Fruit fly (Drosophila melanogaster): ENCODE data around the gene sina.

The sina gene

dm6 chr3L:16872487-16872955 is 19.0 kb downstream of the sina start (continued):
- TF ChIP-seq Mio (GFP tag; optimal IDR thresholded peaks at IDR 0.05) (no peak), psq (GFP tag; optimal IDR thresholded peaks at IDR 0.05) (peak; percentile 25), pan (optimal IDR thresholded peaks at IDR 0.05) (no peak), dl (GFP tag; optimal IDR thresholded peaks at IDR 0.05; ENCODE audit: insufficient read depth in 1 of 2, partially characterized antibody in 2 of 2) (no peak), OdsH (GFP tag; optimal IDR thresholded peaks at IDR 0.05) (peak; percentile 47), Sp1 (GFP tag; optimal IDR thresholded peaks at IDR 0.05) (no peak), CG32264 (GFP tag; optimal IDR thresholded peaks at IDR 0.05) (no peak), Vsx2 (GFP tag; optimal IDR thresholded peaks at IDR 0.05; ENCODE audit: partially characterized antibody) (no peak)

dm6 chr3L:16873127-16873543 is 19.6 kb downstream of the sina start:
- TF ChIP-seq Myc (optimal IDR thresholded peaks at IDR 0.05) (no peak), woc (GFP tag; optimal IDR thresholded peaks at IDR 0.05) (no peak), Vsx2 (GFP tag; optimal IDR thresholded peaks at IDR 0.05; ENCODE audit: partially characterized antibody) (no peak), br (GFP tag; optimal IDR thresholded peaks at IDR 0.05) (no peak), sv (GFP tag; optimal IDR thresholded peaks at IDR 0.05) (no peak), fru (GFP tag; optimal IDR thresholded peaks at IDR 0.05) (no peak), dsf (GFP tag; optimal IDR thresholded peaks at IDR 0.05; ENCODE audit: borderline replicate concordance) (no peak), Sp1 (GFP tag; optimal IDR thresholded peaks at IDR 0.05) (no peak), HLH106 (tag; optimal IDR thresholded peaks at IDR 0.05) (no peak), Dif (GFP tag; optimal IDR thresholded peaks at IDR 0.05; ENCODE audit: partially characterized antibody) (no peak)

- TF ChIP-seq woc (GFP tag; optimal IDR thresholded peaks at IDR 0.05) (no peak), fru (GFP tag; optimal IDR thresholded peaks at IDR 0.05) (no peak)
Observed at dm6 chr3L:16873679-16874078, 20.1 kb downstream of the sina start.

dm6 chr3L:16875484-16875883 is 21.9 kb downstream of the sina start:
- TF ChIP-seq tai (GFP tag; optimal IDR thresholded peaks at IDR 0.05) (no peak), Mio (GFP tag; optimal IDR thresholded peaks at IDR 0.05) (no peak), usp (GFP tag; optimal IDR thresholded peaks at IDR 0.05) (no peak), Vsx2 (GFP tag; optimal IDR thresholded peaks at IDR 0.05; ENCODE audit: partially characterized antibody) (peak; percentile 60), Rel (GFP tag; optimal IDR thresholded peaks at IDR 0.05) (no peak), Rel (tag; optimal IDR thresholded peaks at IDR 0.05) (no peak), dmrt93B (GFP tag; optimal IDR thresholded peaks at IDR 0.05) (no peak), CG32264 (GFP tag; optimal IDR thresholded peaks at IDR 0.05) (no peak), Hnf4 (GFP tag; optimal IDR thresholded peaks at IDR 0.05) (no peak), OdsH (GFP tag; optimal IDR thresholded peaks at IDR 0.05) (no peak), dsf (GFP tag; optimal IDR thresholded peaks at IDR 0.05; ENCODE audit: borderline replicate concordance) (no peak), Dif (GFP tag; optimal IDR thresholded peaks at IDR 0.05; ENCODE audit: partially characterized antibody) (peak; percentile 22), CrebA (GFP tag; optimal IDR thresholded peaks at IDR 0.05; ENCODE audit: borderline replicate concordance) (no peak), psq (GFP tag; optimal IDR thresholded peaks at IDR 0.05) (no peak), lola (GFP tag; optimal IDR thresholded peaks at IDR 0.05) (peak; percentile 90), sage (GFP tag; optimal IDR thresholded peaks at IDR 0.05) (no peak), dl (GFP tag; optimal IDR thresholded peaks at IDR 0.05; ENCODE audit: insufficient read depth in 1 of 2, partially characterized antibody in 2 of 2) (no peak), N (GFP tag; optimal IDR thresholded peaks at IDR 0.05) (peak; percentile 81), Hr78 (GFP tag; optimal IDR thresholded peaks at IDR 0.05) (no peak), jim (GFP tag; optimal IDR thresholded peaks at IDR 0.05) (no peak), CG9705 (GFP tag; optimal IDR thresholded peaks at IDR 0.05) (no peak), fru (GFP tag; optimal IDR thresholded peaks at IDR 0.05) (no peak), Myc (optimal IDR thresholded peaks at IDR 0.05) (peak; percentile 81), br (GFP tag; optimal IDR thresholded peaks at IDR 0.05) (no peak), Jra (GFP tag; optimal IDR thresholded peaks at IDR 0.05) (no peak), GATAd (GFP tag; optimal IDR thresholded peaks at IDR 0.05) (no peak)

dm6 chr3L:16875959-16876358 is 22.4 kb downstream of the sina start:
- no peak for TF ChIP-seq tai (GFP tag; optimal IDR thresholded peaks at IDR 0.05)
- TF ChIP-seq rgr (GFP tag; optimal IDR thresholded peaks at IDR 0.05): no peak
